Worm (Caenorhabditis elegans) whole organism, L4/young adult: ENCODE results near the gene ptr-14.
"Not testable (repeated sequence)": the region's sequence is repeated elsewhere in the genome, so short reads cannot be mapped to it uniquely, and the experiment has no call there.

Source experiments
- W03F9.2 ChIP-seq: fragments of 150-350 bp; optimal IDR thresholded peaks from 2 replicates; lab custom pipeline; 2014; ENCODE audit warnings: missing biosample characterization, missing genetic modification characterization
- dao-5 ChIP-seq: sonication (generic microtip); optimal IDR thresholded peaks from 2 replicates; lab custom pipeline; 2016; ENCODE audit warnings: missing genotype, missing genetic modification characterization, moderate library complexity, missing compliant biosample characterization
- him-1 ChIP-seq: sonication (generic microtip); optimal IDR thresholded peaks from 2 replicates; lab custom pipeline; 2016; ENCODE audit warnings: missing genotype, missing genetic modification reagents, missing genetic modification characterization, missing compliant biosample characterization

The ptr-14 gene

DNA sequence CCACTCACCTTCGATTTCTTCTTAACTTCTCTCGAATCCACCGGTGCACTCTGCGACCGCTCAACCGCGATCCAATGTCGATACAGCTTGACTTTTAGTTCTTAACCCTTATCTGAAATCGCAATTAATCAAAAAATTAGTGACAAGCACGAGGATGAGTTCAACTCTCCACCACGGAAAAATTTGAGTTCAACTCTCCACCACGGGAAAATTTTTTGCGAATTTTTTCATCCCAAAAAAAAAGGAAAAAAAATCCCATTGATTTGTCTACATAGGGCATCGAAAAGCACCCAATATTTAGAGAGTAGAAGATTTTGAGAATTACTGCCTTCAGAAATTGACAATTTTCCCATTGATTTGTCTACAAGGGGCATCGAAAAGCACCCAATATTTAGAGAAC is 38.8 kb downstream of the ptr-14 start, which contains the start of gene glb-19:
glb-19 (minus strand) TSS at position 101 of the 400 bp plus-strand sequence.
- TF ChIP-seq dao-5, him-1, W03F9.2 (tag; lab: Kevin White, UChicago): not testable (repeated sequence)

DNA sequence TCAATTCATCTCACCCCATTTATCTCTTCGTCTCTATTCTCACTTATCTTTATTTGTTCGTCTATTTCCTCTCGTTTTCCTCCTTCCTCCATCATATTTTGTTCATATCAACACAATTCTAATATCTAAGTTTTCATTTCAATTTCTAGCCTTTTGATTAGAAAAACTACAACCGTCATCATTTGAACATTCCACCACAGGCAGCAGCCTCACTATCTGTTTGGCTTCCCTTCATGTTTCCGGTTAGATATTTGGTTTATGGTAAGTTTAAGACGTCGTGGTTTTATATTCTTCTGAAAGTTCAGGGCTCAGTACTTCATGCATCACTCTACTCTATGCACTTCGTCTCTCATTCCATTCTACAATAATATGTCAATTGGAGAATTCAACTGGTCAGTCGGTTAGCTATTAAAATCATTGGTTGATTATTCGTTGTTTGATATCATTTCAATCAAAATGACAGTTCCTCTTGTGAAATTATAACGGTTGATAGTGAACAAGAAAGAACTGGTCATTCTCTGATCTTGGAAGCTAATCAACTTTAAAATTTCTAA is 41.6 kb downstream of the ptr-14 start, which contains the start of gene K08C7.1:
K08C7.1 (plus strand) TSS at position 43 of the 554 bp plus-strand sequence.
- TF ChIP-seq dao-5 (tag; lab: Kevin White, UChicago) (no peak), him-1 (tag; lab: Kevin White, UChicago) (no peak), W03F9.2 (tag; lab: Kevin White, UChicago) (no peak)

DNA sequence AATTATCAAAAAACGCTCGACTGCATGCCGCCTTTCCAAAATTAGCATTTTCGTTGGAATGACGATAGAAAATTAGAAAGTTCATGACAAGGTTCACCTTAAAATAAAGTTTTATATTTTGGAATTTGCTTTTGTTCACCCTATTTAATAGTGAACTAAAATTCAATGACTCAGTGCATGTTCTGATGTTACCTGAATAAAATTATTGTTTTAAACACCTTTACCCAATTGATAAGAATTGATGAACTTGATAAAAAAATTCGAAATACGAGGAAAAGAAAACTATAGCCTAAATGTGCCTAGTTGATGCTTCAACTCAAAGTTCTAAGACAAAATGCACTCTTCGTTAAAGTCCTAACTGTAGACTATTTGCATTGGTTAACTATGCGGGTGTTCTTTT is 45.8 kb downstream of the ptr-14 start:
- TF ChIP-seq him-1 (tag; lab: Kevin White, UChicago) (no peak), W03F9.2 (tag; lab: Kevin White, UChicago) (no peak), dao-5 (tag; lab: Kevin White, UChicago) (no peak)

DNA sequence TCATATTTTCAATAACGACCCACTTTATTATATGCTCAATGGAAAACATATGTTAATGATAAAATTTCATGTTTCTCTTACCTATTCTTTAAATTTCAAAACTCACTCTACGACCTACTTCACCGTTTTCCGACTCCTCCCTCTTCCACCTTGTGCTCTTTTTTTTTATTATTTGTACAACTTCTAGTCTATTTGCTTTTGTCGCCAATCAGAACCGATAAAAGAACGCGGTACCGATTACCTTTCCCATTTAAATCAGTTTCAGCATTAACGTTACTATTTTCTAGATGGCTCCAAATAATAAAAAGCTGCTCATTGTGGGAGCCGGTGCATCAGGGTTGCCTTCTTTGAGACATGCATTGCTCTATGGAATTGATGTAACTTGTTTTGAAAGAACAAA is 46.5 kb downstream of the ptr-14 start, which contains the start of gene fmo-1:
fmo-1 (plus strand) TSS at position 98 of the 400 bp plus-strand sequence.
- no peak for TF ChIP-seq dao-5 (tag; lab: Kevin White, UChicago)
- no peak for TF ChIP-seq W03F9.2 (tag; lab: Kevin White, UChicago)
- no peak for TF ChIP-seq him-1 (tag; lab: Kevin White, UChicago)

DNA sequence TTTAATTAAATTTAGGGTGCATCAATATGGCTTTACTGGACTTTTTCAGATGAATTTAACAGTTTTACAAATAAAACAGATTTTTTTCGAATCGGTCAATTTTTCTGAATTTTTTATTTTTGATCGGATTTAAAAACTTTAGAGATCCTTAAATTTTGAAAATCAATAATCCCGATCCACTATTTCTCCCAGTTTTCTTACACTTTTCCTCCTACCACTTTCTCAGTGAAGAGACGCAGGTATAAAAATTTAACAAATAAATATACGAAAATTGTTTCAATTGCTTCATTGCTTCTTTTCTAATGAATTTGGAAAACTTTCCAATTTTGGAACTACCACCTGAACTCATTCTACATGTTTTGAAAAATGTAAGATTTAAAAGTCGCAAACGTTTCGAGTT is 48.9 kb downstream of the ptr-14 start, which contains the start of gene K08C7.7:
K08C7.7 (plus strand) TSS at position 301 of the 400 bp plus-strand sequence.
- no peak for TF ChIP-seq him-1 (tag; lab: Kevin White, UChicago)
- TF ChIP-seq W03F9.2 (tag; lab: Kevin White, UChicago) = no peak
- no peak for TF ChIP-seq dao-5 (tag; lab: Kevin White, UChicago)

DNA sequence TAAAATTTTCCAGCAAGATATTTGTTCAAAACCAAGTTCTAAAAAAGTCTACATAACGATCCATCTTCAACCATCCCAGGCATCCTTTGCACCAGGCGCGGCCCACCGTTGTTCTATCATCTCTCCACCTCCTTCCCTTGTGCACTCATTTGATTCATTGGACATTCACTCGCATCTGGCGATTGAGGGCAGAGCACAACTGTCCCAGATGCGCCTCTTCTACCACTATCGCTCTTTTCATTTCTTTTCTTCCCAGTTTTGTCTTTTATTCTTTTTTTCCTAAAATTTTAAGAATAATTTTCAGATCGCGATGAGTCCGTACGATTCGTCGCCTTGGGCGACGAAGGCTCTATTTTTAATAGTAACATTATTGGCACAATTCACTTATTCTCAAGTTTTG is 51.3 kb downstream of the ptr-14 start, which contains the start of gene epi-1:
epi-1 (plus strand) TSS at position 301 of the 400 bp plus-strand sequence.
- TF ChIP-seq W03F9.2 (tag; lab: Kevin White, UChicago) (no peak), dao-5 (tag; lab: Kevin White, UChicago) (no peak), him-1 (tag; lab: Kevin White, UChicago) (no peak)

DNA sequence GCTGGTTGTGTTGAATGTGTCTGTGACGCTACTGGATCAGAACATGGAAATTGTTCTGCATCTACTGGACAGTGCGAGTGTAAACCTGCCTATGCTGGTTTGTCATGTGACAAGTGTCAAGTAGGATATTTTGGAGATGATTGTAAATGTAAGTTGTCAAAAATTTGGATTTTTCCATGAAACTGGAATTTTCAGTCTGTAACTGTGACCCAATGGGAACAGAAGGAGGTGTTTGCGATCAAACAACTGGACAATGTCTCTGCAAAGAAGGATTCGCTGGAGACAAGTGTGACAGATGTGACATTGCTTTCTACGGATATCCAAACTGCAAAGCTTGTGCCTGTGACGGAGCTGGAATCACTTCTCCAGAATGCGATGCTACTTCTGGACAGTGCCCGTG is 53.3 kb downstream of the ptr-14 start:
- no peak for TF ChIP-seq W03F9.2 (tag; lab: Kevin White, UChicago)
- no peak for TF ChIP-seq dao-5 (tag; lab: Kevin White, UChicago)
- no peak for TF ChIP-seq him-1 (tag; lab: Kevin White, UChicago)
